Worm (Caenorhabditis elegans) whole organism, late embryonic: Measurements from ENCODE around the gene ceh-23.
A peak's percentile ranks its signal among the peaks of the same experiment; 100 is the strongest.

Source experiments
- C38D4.7 ChIP-seq: fragments of 200-800 bp; sonication (Bioruptor generic); optimal IDR thresholded peaks from 2 replicates; lab custom pipeline; 2018; ENCODE audit warnings: mild to moderate bottlenecking, missing genetic modification characterization, moderate library complexity, missing compliant biosample characterization
- F13H6.1 ChIP-seq: sonication (generic microtip); optimal IDR thresholded peaks from 2 replicates; lab custom pipeline; 2016; ENCODE audit warnings: missing genetic modification characterization, missing compliant biosample characterization
- K09A11.1 ChIP-seq: sonication (generic microtip); optimal IDR thresholded peaks from 2 replicates; lab custom pipeline; 2017; ENCODE audit warnings: antibody characterized with exemption, mild to moderate bottlenecking, missing genetic modification characterization, missing compliant biosample characterization; ENCODE audit not compliant: insufficient read depth
- T23F11.4 ChIP-seq: fragments of 200-800 bp; sonication (Bioruptor generic); optimal IDR thresholded peaks from 2 replicates; lab custom pipeline; 2018; ENCODE audit warnings: mild to moderate bottlenecking, missing genetic modification characterization, missing compliant biosample characterization
- ahr-1 ChIP-seq: sonication (generic microtip); optimal IDR thresholded peaks from 2 replicates; lab custom pipeline; 2016; ENCODE audit warnings: missing genetic modification characterization, missing compliant biosample characterization
- ceh-14 ChIP-seq: sonication (generic microtip); optimal IDR thresholded peaks from 2 replicates; lab custom pipeline; 2016; ENCODE audit warnings: missing genotype, missing genetic modification characterization, missing compliant biosample characterization
- ceh-18 ChIP-seq: sonication (generic microtip); optimal IDR thresholded peaks from 2 replicates; lab custom pipeline; 2016; ENCODE audit warnings: missing genetic modification characterization, missing compliant biosample characterization
- ceh-19 ChIP-seq: fragments of 200-800 bp; sonication (Bioruptor generic); optimal IDR thresholded peaks from 2 replicates; lab custom pipeline; 2018; ENCODE audit warnings: mild to moderate bottlenecking, missing genetic modification characterization, missing compliant biosample characterization
- ceh-2 ChIP-seq: sonication (generic microtip); optimal IDR thresholded peaks from 2 replicates; lab custom pipeline; 2016; ENCODE audit warnings: missing genotype, missing genetic modification characterization, missing compliant biosample characterization
- ceh-31 ChIP-seq: sonication (generic microtip); optimal IDR thresholded peaks from 2 replicates; lab custom pipeline; 2016; ENCODE audit warnings: missing genetic modification characterization, missing compliant biosample characterization
- ceh-45 ChIP-seq: fragments of 200-800 bp; sonication (Bioruptor generic); IDR thresholded peaks from 2 replicates; pipeline ENCODE4 v1.3.6; 2022; ENCODE audit warnings: missing genetic modification reagents, missing genetic modification characterization, missing compliant biosample characterization
- ceh-6 ChIP-seq: fragments of 200-800 bp; sonication (Bioruptor generic); optimal IDR thresholded peaks from 2 replicates; lab custom pipeline; 2018; ENCODE audit warnings: mild to moderate bottlenecking, missing genetic modification characterization, missing compliant biosample characterization
- ceh-9 ChIP-seq: sonication (generic microtip); optimal IDR thresholded peaks from 2 replicates; lab custom pipeline; 2016; ENCODE audit warnings: mild to moderate bottlenecking, missing genetic modification characterization, inconsistent platforms, missing compliant biosample characterization
- dmd-4 ChIP-seq: sonication (generic microtip); optimal IDR thresholded peaks from 2 replicates; lab custom pipeline; 2016; ENCODE audit warnings: borderline replicate concordance, missing genetic modification characterization, missing compliant biosample characterization
- elt-2 ChIP-seq: sonication (generic microtip); optimal IDR thresholded peaks from 2 replicates; lab custom pipeline; 2016; ENCODE audit warnings: missing genetic modification reagents, missing genetic modification characterization, missing compliant biosample characterization
- ets-4 ChIP-seq: sonication (generic microtip); optimal IDR thresholded peaks from 2 replicates; lab custom pipeline; 2016; ENCODE audit warnings: missing genetic modification characterization, missing compliant biosample characterization
- eyg-1 ChIP-seq: sonication (generic microtip); optimal IDR thresholded peaks from 2 replicates; lab custom pipeline; 2016; ENCODE audit warnings: missing genotype, missing genetic modification characterization, missing compliant biosample characterization
- fax-1 ChIP-seq: sonication (generic microtip); optimal IDR thresholded peaks from 2 replicates; lab custom pipeline; 2016; ENCODE audit warnings: missing genotype, missing genetic modification characterization, missing compliant biosample characterization
- fkh-10 ChIP-seq: fragments of 150-350 bp; optimal IDR thresholded peaks from 2 replicates; lab custom pipeline; 2014; ENCODE audit warnings: missing biosample characterization, missing genetic modification reagents, missing genetic modification characterization
- fkh-6 ChIP-seq: sonication (generic microtip); optimal IDR thresholded peaks from 2 replicates; lab custom pipeline; 2016; ENCODE audit warnings: missing genetic modification characterization, missing compliant biosample characterization
- gmeb-2 ChIP-seq: sonication (generic microtip); optimal IDR thresholded peaks from 2 replicates; lab custom pipeline; 2016; ENCODE audit warnings: missing genetic modification characterization, inconsistent platforms, missing compliant biosample characterization
- hlh-30 ChIP-seq: sonication (generic microtip); optimal IDR thresholded peaks from 2 replicates; lab custom pipeline; 2017; ENCODE audit warnings: antibody characterized with exemption, missing genetic modification characterization, missing compliant biosample characterization; ENCODE audit not compliant: insufficient read depth
- hlh-6 ChIP-seq: sonication (generic microtip); optimal IDR thresholded peaks from 2 replicates; lab custom pipeline; 2016; ENCODE audit warnings: missing genotype, missing genetic modification characterization, missing compliant biosample characterization
- hlh-8 ChIP-seq: sonication (generic microtip); optimal IDR thresholded peaks from 2 replicates; lab custom pipeline; 2016; ENCODE audit warnings: missing genotype, missing genetic modification characterization, missing compliant biosample characterization
- lim-6 ChIP-seq: sonication (generic microtip); optimal IDR thresholded peaks from 2 replicates; lab custom pipeline; 2016; ENCODE audit warnings: missing genetic modification characterization, missing compliant biosample characterization
- lin-11 ChIP-seq: fragments of 200-800 bp; sonication (Bioruptor generic); optimal IDR thresholded peaks from 2 replicates; lab custom pipeline; 2018; ENCODE audit warnings: mild to moderate bottlenecking, missing genetic modification characterization, missing compliant biosample characterization
- madf-2 ChIP-seq: sonication (generic microtip); optimal IDR thresholded peaks from 2 replicates; lab custom pipeline; 2017; ENCODE audit warnings: missing genetic modification characterization, missing compliant biosample characterization
- nhr-11 ChIP-seq: fragments of 150-350 bp; optimal IDR thresholded peaks from 2 replicates; lab custom pipeline; 2014; ENCODE audit warnings: missing biosample characterization, missing genetic modification characterization
- nhr-232 ChIP-seq: sonication (generic microtip); optimal IDR thresholded peaks from 2 replicates; lab custom pipeline; 2016; ENCODE audit warnings: missing genetic modification characterization, missing compliant biosample characterization
- npax-4 ChIP-seq: sonication (generic microtip); optimal IDR thresholded peaks from 2 replicates; lab custom pipeline; 2016; ENCODE audit warnings: missing genetic modification characterization, missing compliant biosample characterization
- odd-2 ChIP-seq: sonication (generic microtip); optimal IDR thresholded peaks from 2 replicates; lab custom pipeline; 2017; ENCODE audit warnings: antibody characterized with exemption, mild to moderate bottlenecking, missing genetic modification characterization, missing compliant biosample characterization
- pag-3 ChIP-seq: sonication (generic microtip); optimal IDR thresholded peaks from 2 replicates; lab custom pipeline; 2016; ENCODE audit warnings: missing compliant biosample characterization, missing genetic modification characterization, borderline replicate concordance
- pat-9 ChIP-seq: fragments of 200-800 bp; sonication (Bioruptor generic); optimal IDR thresholded peaks from 2 replicates; lab custom pipeline; 2018; ENCODE audit warnings: mild to moderate bottlenecking, missing genetic modification characterization, moderate library complexity, missing compliant biosample characterization
- pha-4 ChIP-seq: fragments of 150-350 bp; optimal IDR thresholded peaks from 2 replicates; lab custom pipeline; 2018; ENCODE audit warnings: missing biosample characterization, missing genetic modification reagents, missing genetic modification characterization
- pros-1 ChIP-seq: fragments of 150-350 bp; optimal IDR thresholded peaks from 2 replicates; lab custom pipeline; 2014; ENCODE audit warnings: missing biosample characterization, missing genetic modification reagents, missing genetic modification characterization
- ref-2 ChIP-seq: sonication (generic microtip); optimal IDR thresholded peaks from 2 replicates; lab custom pipeline; 2016; ENCODE audit warnings: missing genetic modification characterization, missing compliant biosample characterization
- rnt-1 ChIP-seq: sonication (generic microtip); optimal IDR thresholded peaks from 2 replicates; lab custom pipeline; 2016; ENCODE audit warnings: missing genetic modification characterization, missing compliant biosample characterization
- sdc-2 ChIP-seq: sonication (generic microtip); optimal IDR thresholded peaks from 2 replicates; lab custom pipeline; 2016; ENCODE audit warnings: missing genotype, missing genetic modification characterization, missing compliant biosample characterization
- tbx-2 ChIP-seq: sonication (generic microtip); optimal IDR thresholded peaks from 2 replicates; lab custom pipeline; 2016; ENCODE audit warnings: missing genetic modification characterization, missing compliant biosample characterization
- tbx-7 ChIP-seq: sonication (generic microtip); optimal IDR thresholded peaks from 2 replicates; lab custom pipeline; 2016; ENCODE audit warnings: missing genotype, missing genetic modification characterization, missing compliant biosample characterization
- ttx-3 ChIP-seq: sonication (generic microtip); optimal IDR thresholded peaks from 2 replicates; lab custom pipeline; 2016; ENCODE audit warnings: missing genetic modification reagents, missing genetic modification characterization, missing compliant biosample characterization
- unc-3 ChIP-seq, 2 experiments: fragments of 200-800 bp in 1 of 2; sonication (Bioruptor generic) in 1 of 2; sonication (generic microtip) in 1 of 2; conservative IDR thresholded peaks in 1 of 2; optimal IDR thresholded peaks in 1 of 2; 2 replicates each; pipeline versions ENCODE4 v1.3.6 to Lab custom; 2016 to 2022; ENCODE audit warnings: missing compliant biosample characterization in 2 of 2, missing genetic modification characterization in 2 of 2, missing genetic modification reagents in 1 of 2
- unc-86 ChIP-seq: sonication (generic microtip); optimal IDR thresholded peaks from 2 replicates; lab custom pipeline; 2016; ENCODE audit warnings: missing genetic modification characterization, missing compliant biosample characterization

ceh-23 gene

ce11 chrIII:7854494-7855184 lies 15.2 kb downstream of the ceh-23 start, which contains the start of gene rpl-35 (continued):
- TF ChIP-seq ets-4 (tag; lab: Kevin White, UChicago) (peak; percentile 84), pag-3 (tag; lab: Kevin White, UChicago) (no peak), ceh-18 (tag; lab: Kevin White, UChicago) (peak; percentile 100), sdc-2 (tag; lab: Kevin White, UChicago) (peak; percentile 78), ref-2 (tag; lab: Kevin White, UChicago) (peak; percentile 99), ttx-3 (tag; lab: Kevin White, UChicago) (peak; percentile 79), hlh-30 (tag; lab: Kevin White, UChicago) (peak; percentile 88), ceh-6 (GFP tag; lab: Kevin White, UChicago) (peak; percentile 75), gmeb-2 (tag; lab: Kevin White, UChicago) (peak; percentile 78), ahr-1 (tag; lab: Kevin White, UChicago) (peak; percentile 79), unc-86 (tag; lab: Kevin White, UChicago) (peak; percentile 98), C38D4.7 (GFP tag; lab: Kevin White, UChicago) (peak; percentile 38), pha-4 (tag; lab: Kevin White, UChicago) (no peak), ceh-14 (tag; lab: Kevin White, UChicago) (peak; percentile 97), dmd-4 (peak; percentile 68), lim-6 (tag; lab: Kevin White, UChicago) (peak; percentile 78), T23F11.4 (GFP tag; lab: Kevin White, UChicago) (peak; percentile 82), rnt-1 (peak; percentile 99), eyg-1 (tag; lab: Kevin White, UChicago) (peak; percentile 30), unc-3 (GFP tag; conservative IDR thresholded peaks at IDR 0.05; lab: Robert Waterston, UW) (peak; percentile 84), unc-3 (tag; optimal IDR thresholded peaks at IDR 0.05; lab: Kevin White, UChicago) (peak; percentile 80), ceh-2 (tag; lab: Kevin White, UChicago) (peak; percentile 81), hlh-6 (tag; lab: Kevin White, UChicago) (no peak), F13H6.1 (tag; lab: Kevin White, UChicago) (peak; percentile 90), nhr-232 (tag; lab: Kevin White, UChicago) (no peak)

ce11 chrIII:7855468-7855867 lies 16.1 kb downstream of the ceh-23 start:
- TF ChIP-seq hlh-8 (tag; lab: Kevin White, UChicago) = no peak
- no peak for TF ChIP-seq fkh-6 (tag; lab: Kevin White, UChicago)
- no peak for TF ChIP-seq madf-2
- TF ChIP-seq lim-6 (tag; lab: Kevin White, UChicago) = no peak
- no peak for TF ChIP-seq pros-1 (tag; lab: Kevin White, UChicago)
- TF ChIP-seq ceh-19 (GFP tag; lab: Kevin White, UChicago) = no peak
- TF ChIP-seq ceh-6 (GFP tag; lab: Kevin White, UChicago) = no peak
- no peak for TF ChIP-seq ceh-9
- TF ChIP-seq fax-1 = no peak
- no peak for TF ChIP-seq hlh-30 (tag; lab: Kevin White, UChicago)
- no peak for TF ChIP-seq npax-4 (tag; lab: Kevin White, UChicago)
- no peak for TF ChIP-seq pag-3 (tag; lab: Kevin White, UChicago)
- TF ChIP-seq ceh-45 (GFP tag; lab: Robert Waterston, UW) = no peak
- TF ChIP-seq ceh-2 (tag; lab: Kevin White, UChicago) = no peak
- no peak for TF ChIP-seq K09A11.1 (tag; lab: Kevin White, UChicago)
- no peak for TF ChIP-seq ceh-31 (tag; lab: Kevin White, UChicago)
- TF ChIP-seq elt-2 (tag; lab: Kevin White, UChicago) = no peak
- TF ChIP-seq ttx-3 (tag; lab: Kevin White, UChicago) = no peak
- TF ChIP-seq C38D4.7 (GFP tag; lab: Kevin White, UChicago) = no peak

ce11 chrIII:7857142-7857541 lies 17.8 kb downstream of the ceh-23 start, which contains the start of gene tag-307:
TSS of gene tag-307 (minus strand) at chrIII:7857242.
- no peak for TF ChIP-seq ttx-3 (tag; lab: Kevin White, UChicago)
- no peak for TF ChIP-seq tbx-2 (tag; lab: Kevin White, UChicago)
- no peak for TF ChIP-seq sdc-2 (tag; lab: Kevin White, UChicago)
- no peak for TF ChIP-seq tbx-7 (tag; lab: Kevin White, UChicago)
- no peak for TF ChIP-seq odd-2 (tag; lab: Kevin White, UChicago)
- TF ChIP-seq pat-9 = no peak
- TF ChIP-seq lin-11 = no peak
- no peak for TF ChIP-seq nhr-11 (tag; lab: Kevin White, UChicago)
- no peak for TF ChIP-seq fkh-10 (GFP tag; lab: Kevin White, UChicago)
